Worm (Caenorhabditis elegans) whole organism, early embryonic: ENCODE results near the gene F10C2.5.

Experiments
- ama-1 ChIP-seq: fragments of 150-350 bp; optimal IDR thresholded peaks from 2 replicates; lab custom pipeline; 2014
- ceh-36 ChIP-seq: sonication (generic microtip); optimal IDR thresholded peaks from 2 replicates; lab custom pipeline; 2016; ENCODE audit warnings: missing genetic modification characterization, inconsistent platforms, missing compliant biosample characterization
- flt-1 ChIP-seq: fragments of 200-800 bp; sonication (Bioruptor generic); IDR thresholded peaks from 2 replicates; pipeline ENCODE4 v1.3.6; 2022; ENCODE audit warnings: missing genetic modification characterization, missing compliant biosample characterization
- hmbx-1 ChIP-seq: sonication (generic microtip); optimal IDR thresholded peaks from 2 replicates; lab custom pipeline; 2016; ENCODE audit warnings: mild to moderate bottlenecking, missing genetic modification characterization, missing compliant biosample characterization
- pes-1 ChIP-seq: fragments of 200-800 bp; sonication (Bioruptor generic); IDR thresholded peaks from 2 replicates; pipeline ENCODE4 v1.3.6; 2022; ENCODE audit warnings: missing genetic modification reagents, missing genetic modification characterization, missing compliant biosample characterization
- scrt-1 ChIP-seq: fragments of 200-800 bp; sonication (Bioruptor generic); IDR thresholded peaks from 2 replicates; pipeline ENCODE4 v1.3.6; 2022; ENCODE audit warnings: missing genetic modification characterization, missing compliant biosample characterization
- sea-1 ChIP-seq: fragments of 200-800 bp; sonication (Bioruptor generic); conservative IDR thresholded peaks from 2 replicates; pipeline ENCODE4 v1.3.6; 2022; ENCODE audit warnings: missing genetic modification characterization, missing compliant biosample characterization
- tbx-11 ChIP-seq: fragments of 200-800 bp; sonication (Bioruptor generic); IDR thresholded peaks from 2 replicates; pipeline ENCODE4 v1.3.6; 2022; ENCODE audit warnings: missing genetic modification characterization, missing compliant biosample characterization
- tbx-37 ChIP-seq: fragments of 200-800 bp; sonication (Bioruptor generic); conservative IDR thresholded peaks from 2 replicates; pipeline ENCODE4 v1.3.6; 2022; ENCODE audit warnings: missing genetic modification reagents, missing genetic modification characterization, missing compliant biosample characterization
- tra-4 ChIP-seq: sonication (generic microtip); optimal IDR thresholded peaks from 2 replicates; lab custom pipeline; 2017; ENCODE audit warnings: missing genetic modification characterization, missing compliant biosample characterization

- TF ChIP-seq hmbx-1 (tag; lab: Kevin White, UChicago) (no peak), tbx-37 (GFP tag; lab: Robert Waterston, UW) (no peak), sea-1 (GFP tag; lab: Robert Waterston, UW) (no peak), ama-1 (lab: Kevin White, UChicago) (no peak), flt-1 (GFP tag; lab: Robert Waterston, UW) (no peak), pes-1 (GFP tag; lab: Robert Waterston, UW) (no peak), tbx-11 (GFP tag; lab: Robert Waterston, UW) (no peak), ceh-36 (tag; lab: Kevin White, UChicago) (no peak), tra-4 (no peak), scrt-1 (GFP tag; lab: Robert Waterston, UW) (no peak)
Measured at ce11 chrV:12098123-12098522, 52.9 kb downstream of the F10C2.5 start, which contains the start of gene nhr-209.
